Fruit fly (Drosophila melanogaster): ENCODE measurements around the gene CG13066.

DNA sequence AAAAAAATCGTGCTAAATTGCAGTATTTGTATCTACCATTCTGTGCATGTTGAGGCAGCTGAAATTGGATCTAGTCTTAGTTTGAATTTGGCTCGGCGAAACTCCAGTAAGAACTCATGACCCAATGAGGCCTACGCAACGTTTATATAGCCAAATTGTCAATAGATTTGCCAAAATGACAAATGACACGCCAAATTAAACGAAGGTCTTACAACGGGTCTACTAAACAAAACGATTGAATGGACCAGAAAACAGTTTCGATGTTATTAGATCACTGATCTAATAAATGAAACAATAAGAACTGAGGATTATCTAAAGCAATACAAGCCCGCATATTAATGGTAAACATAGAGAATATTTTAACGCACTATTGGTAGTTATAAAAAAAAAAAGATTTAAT lies 48.5 kb downstream of the CG13066 start, which contains the start of gene CG42718:
- TF ChIP-seq CG8301 (tag; optimal IDR thresholded peaks at IDR 0.05) (no peak), EcR (GFP tag; optimal IDR thresholded peaks at IDR 0.05) (no peak), Ets98B (GFP tag; IDR thresholded peaks at IDR 0.05) (no peak), D1 (tag; optimal IDR thresholded peaks at IDR 0.05) (no peak), CG15710 (tag; optimal IDR thresholded peaks at IDR 0.05) (no peak), fd96Ca (GFP tag; IDR thresholded peaks at IDR 0.05) (no peak)

Data from whole organism, pupa.